Worm (Caenorhabditis elegans): Measurements from ENCODE around the gene epi-1.

- no peak for TF ChIP-seq tbx-2 (tag; optimal IDR thresholded peaks at IDR 0.05)
- no peak for TF ChIP-seq lsy-12 (tag; optimal IDR thresholded peaks at IDR 0.05)
- no peak for TF ChIP-seq nhr-12 (tag; optimal IDR thresholded peaks at IDR 0.05)
- no peak for TF ChIP-seq lin-39 (tag; optimal IDR thresholded peaks at IDR 0.05)
- no peak for TF ChIP-seq snpc-4 (tag; optimal IDR thresholded peaks at IDR 0.05)
- TF ChIP-seq zag-1 (tag; optimal IDR thresholded peaks at IDR 0.05) = no peak
These were observed 39.5 kb downstream of the epi-1 start, which contains the start of gene R102.6 for ce11 chrIV:10706090-10706489.
